Fruit fly (Drosophila melanogaster) ovary, adult (tissue): ENCODE measurements around the gene Adsl.

Source experiments
- CG17801 ChIP-seq: fragments of 200-800 bp; optimal IDR thresholded peaks from 2 replicates; lab custom pipeline; 2019; ENCODE audit warnings: missing biosample characterization, mild to moderate bottlenecking, missing genetic modification characterization, moderate library complexity; ENCODE audit not compliant: partially characterized antibody

Gene Adsl

dm6 chr3R:16983001-16983400 lies 37.9 kb downstream of the Adsl start:
- no peak for TF ChIP-seq CG17801 (GFP tag; lab: Kevin White, UChicago)

dm6 chr3R:16982108-16982707 lies 38.7 kb downstream of the Adsl start, which contains the start of gene AhcyL2:
AhcyL2 (minus strand) TSS chr3R:16982158.
- no peak for TF ChIP-seq CG17801 (GFP tag; lab: Kevin White, UChicago)

dm6 chr3R:16980958-16981623 lies 39.8 kb downstream of the Adsl start:
- no peak for TF ChIP-seq CG17801 (GFP tag; lab: Kevin White, UChicago)

dm6 chr3R:16977745-16978305 lies 43.1 kb downstream of the Adsl start, which contains the start of gene Actn3:
Actn3 (minus strand) TSS chr3R:16977795.
- TF ChIP-seq CG17801 (GFP tag; lab: Kevin White, UChicago), result no peak

dm6 chr3R:16974904-16975303 lies 46.0 kb downstream of the Adsl start, which contains the start of gene VhaM9.7-d:
VhaM9.7-d (plus strand) TSS chr3R:16975204.
- no peak for TF ChIP-seq CG17801 (GFP tag; lab: Kevin White, UChicago)

- no peak for TF ChIP-seq CG17801 (GFP tag; lab: Kevin White, UChicago)
Observed at dm6 chr3R:16972575-16972974, 48.3 kb downstream of the Adsl start.

dm6 chr3R:16972136-16972535 lies 48.8 kb downstream of the Adsl start, which contains the start of gene Abd-B:
Abd-B (minus strand) TSS chr3R:16972236.
- no peak for TF ChIP-seq CG17801 (GFP tag; lab: Kevin White, UChicago)

- no peak for TF ChIP-seq CG17801 (GFP tag; lab: Kevin White, UChicago)
Observed at dm6 chr3R:16969361-16970355, 51.3 kb downstream of the Adsl start.
